Worm (Caenorhabditis elegans): ENCODE results near the gene K10G4.3.

Gene K10G4.3

ce11 chrV:17241278-17241661 lies 23.5 kb downstream of the K10G4.3 start:
- peak; percentile 90 for TF ChIP-seq elt-2 (tag; optimal IDR thresholded peaks at IDR 0.05)
- peak; percentile 55 for TF ChIP-seq pqm-1 (tag; optimal IDR thresholded peaks at IDR 0.05)
- TF ChIP-seq mdl-1 (tag; optimal IDR thresholded peaks at IDR 0.05): no peak

- TF ChIP-seq ceh-16 (tag; optimal IDR thresholded peaks at IDR 0.05) (no peak), pha-4 (tag; optimal IDR thresholded peaks at IDR 0.05) (peak; percentile 21), nhr-23 (tag; optimal IDR thresholded peaks at IDR 0.05) (no peak), sea-2 (GFP tag; optimal IDR thresholded peaks at IDR 0.05) (no peak), elt-2 (tag; optimal IDR thresholded peaks at IDR 0.05) (peak; percentile 70), nfya-1 (tag; optimal IDR thresholded peaks at IDR 0.05; ENCODE audit: insufficient read depth) (no peak), pqm-1 (tag; optimal IDR thresholded peaks at IDR 0.05) (peak; percentile 22)
Measured at ce11 chrV:17240579-17241277, 24.0 kb downstream of the K10G4.3 start.

ce11 chrV:17238799-17239198 lies 26.0 kb downstream of the K10G4.3 start, which contains the start of gene T19C9.8:
Gene T19C9.8 (plus strand): TSS chrV:17239097.
- TF ChIP-seq nhr-43 (tag; optimal IDR thresholded peaks at IDR 0.05; ENCODE audit: poor library complexity, severe bottlenecking): no peak
- no peak for TF ChIP-seq nhr-12 (tag; optimal IDR thresholded peaks at IDR 0.05)
- no peak for TF ChIP-seq ztf-11 (tag; optimal IDR thresholded peaks at IDR 0.05)
- TF ChIP-seq lsy-12 (tag; optimal IDR thresholded peaks at IDR 0.05): no peak
- no peak for TF ChIP-seq snpc-4 (tag; optimal IDR thresholded peaks at IDR 0.05)
- no peak for TF ChIP-seq ceh-28 (tag; optimal IDR thresholded peaks at IDR 0.05)
- no peak for TF ChIP-seq aly-2 (tag; optimal IDR thresholded peaks at IDR 0.05)
- TF ChIP-seq pqm-1 (tag; optimal IDR thresholded peaks at IDR 0.05): peak; percentile 77
- no peak for TF ChIP-seq R02D3.7 (tag; optimal IDR thresholded peaks at IDR 0.05)
- TF ChIP-seq elt-2 (tag; optimal IDR thresholded peaks at IDR 0.05): peak; percentile 94
- no peak for TF ChIP-seq mml-1 (tag; optimal IDR thresholded peaks at IDR 0.05)
- no peak for TF ChIP-seq nhr-11 (tag; optimal IDR thresholded peaks at IDR 0.05)
- no peak for TF ChIP-seq ZK546.5 (tag; optimal IDR thresholded peaks at IDR 0.05)
- TF ChIP-seq ceh-9 (tag; optimal IDR thresholded peaks at IDR 0.05): no peak
- TF ChIP-seq sea-2 (GFP tag; optimal IDR thresholded peaks at IDR 0.05): no peak
- TF ChIP-seq tbx-2 (tag; optimal IDR thresholded peaks at IDR 0.05): no peak

ce11 chrV:17236345-17236744 lies 28.4 kb downstream of the K10G4.3 start, which contains the start of gene T19C9.10:
Gene T19C9.10 (plus strand): TSS chrV:17236592.
- TF ChIP-seq elt-1 (tag; optimal IDR thresholded peaks at IDR 0.05) (peak; percentile 67), R02D3.7 (tag; optimal IDR thresholded peaks at IDR 0.05) (no peak)

ce11 chrV:17232403-17232802 lies 32.4 kb downstream of the K10G4.3 start:
- no peak for TF ChIP-seq unc-62 (GFP tag; optimal IDR thresholded peaks at IDR 0.05)
- no peak for TF ChIP-seq ceh-28 (tag; optimal IDR thresholded peaks at IDR 0.05)
- TF ChIP-seq nhr-43 (tag; optimal IDR thresholded peaks at IDR 0.05; ENCODE audit: poor library complexity, severe bottlenecking): no peak
- TF ChIP-seq mml-1 (tag; optimal IDR thresholded peaks at IDR 0.05): no peak

- no peak for TF ChIP-seq nhr-43 (tag; optimal IDR thresholded peaks at IDR 0.05; ENCODE audit: poor library complexity, severe bottlenecking)
- no peak for TF ChIP-seq fkh-10 (GFP tag; optimal IDR thresholded peaks at IDR 0.05)
- no peak for TF ChIP-seq pha-4 (tag; optimal IDR thresholded peaks at IDR 0.05)
- TF ChIP-seq ztf-11 (tag; optimal IDR thresholded peaks at IDR 0.05): no peak
- no peak for TF ChIP-seq ama-1 (optimal IDR thresholded peaks at IDR 0.05)
Measured at ce11 chrV:17226119-17226518, 38.6 kb downstream of the K10G4.3 start, which contains the start of gene srh-112. Gene srh-112 (minus strand): TSS chrV:17226219.

- TF ChIP-seq mml-1 (tag; optimal IDR thresholded peaks at IDR 0.05): no peak
- TF ChIP-seq ama-1 (optimal IDR thresholded peaks at IDR 0.05): no peak
- no peak for TF ChIP-seq fos-1 (tag; optimal IDR thresholded peaks at IDR 0.05)
- TF ChIP-seq egl-5 (tag; optimal IDR thresholded peaks at IDR 0.05): no peak
- TF ChIP-seq nhr-43 (tag; optimal IDR thresholded peaks at IDR 0.05; ENCODE audit: poor library complexity, severe bottlenecking): no peak
- no peak for TF ChIP-seq skn-1 (tag; optimal IDR thresholded peaks at IDR 0.05)
- no peak for TF ChIP-seq unc-62 (GFP tag; optimal IDR thresholded peaks at IDR 0.05)
- no peak for TF ChIP-seq ceh-16 (tag; optimal IDR thresholded peaks at IDR 0.05)
- no peak for TF ChIP-seq hmg-11 (tag; optimal IDR thresholded peaks at IDR 0.05)
- TF ChIP-seq snpc-4 (tag; optimal IDR thresholded peaks at IDR 0.05): no peak
- TF ChIP-seq egl-27 (tag; optimal IDR thresholded peaks at IDR 0.05): no peak
- no peak for TF ChIP-seq jun-1 (tag; optimal IDR thresholded peaks at IDR 0.05)
- TF ChIP-seq nfya-1 (tag; optimal IDR thresholded peaks at IDR 0.05; ENCODE audit: insufficient read depth): no peak
- TF ChIP-seq nhr-77 (tag; optimal IDR thresholded peaks at IDR 0.05): no peak
- no peak for TF ChIP-seq unc-39 (tag; optimal IDR thresholded peaks at IDR 0.05)
- TF ChIP-seq ceh-9 (tag; optimal IDR thresholded peaks at IDR 0.05): no peak
- no peak for TF ChIP-seq elt-2 (tag; optimal IDR thresholded peaks at IDR 0.05)
- no peak for TF ChIP-seq ceh-82 (tag; optimal IDR thresholded peaks at IDR 0.05)
- no peak for TF ChIP-seq pha-4 (tag; optimal IDR thresholded peaks at IDR 0.05)
Measured at ce11 chrV:17225389-17225788, 39.4 kb downstream of the K10G4.3 start, which contains the start of gene scl-25. Gene scl-25 (plus strand): TSS chrV:17225689.
